Worm (Caenorhabditis elegans): ENCODE results near the gene srw-129.

DNA sequence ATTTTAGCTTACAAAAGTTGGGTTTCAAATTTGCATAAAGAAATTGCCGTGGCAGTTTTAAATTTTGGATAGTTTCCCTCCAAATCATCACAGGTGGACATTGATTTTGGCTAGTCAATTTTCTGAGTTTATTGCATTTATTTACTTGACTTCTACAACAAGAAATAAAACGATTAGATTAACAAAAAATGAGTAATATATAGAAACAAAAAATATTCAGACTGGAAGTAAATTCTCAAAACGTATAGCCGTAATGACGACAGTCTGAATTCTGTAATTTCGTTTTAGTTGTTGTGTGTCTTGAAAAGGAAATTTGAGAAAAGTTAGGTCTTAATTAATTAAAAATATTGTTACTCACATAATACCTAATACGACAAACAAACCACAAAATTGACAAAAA is 33.3 kb upstream of the srw-129 start, which contains the start of gene srw-141:
- TF ChIP-seq lin-13 (GFP tag; optimal IDR thresholded peaks at IDR 0.05) (no peak), zag-1 (tag; optimal IDR thresholded peaks at IDR 0.05) (no peak)

Data from whole organism, L2 larva.